Fruit fly (Drosophila melanogaster) whole organism, prepupa: ENCODE data around the gene Daao2.

Source experiments
- Blimp-1 ChIP-seq: fragments of 200-800 bp; sonication (Bioruptor generic); optimal IDR thresholded peaks from 3 replicates; lab custom pipeline; 2017; ENCODE audit warnings: missing biosample characterization, missing genetic modification characterization, mild to moderate bottlenecking, moderate library complexity, missing genetic modification reagents
- CG10631 ChIP-seq: fragments of 200-800 bp; sonication (Bioruptor generic); optimal IDR thresholded peaks from 2 replicates; lab custom pipeline; 2016; ENCODE audit warnings: missing biosample characterization, missing genetic modification characterization
- CG10669 ChIP-seq: fragments of 200-800 bp; sonication (Bioruptor generic); optimal IDR thresholded peaks from 3 replicates; lab custom pipeline; 2018; ENCODE audit warnings: missing biosample characterization, mild to moderate bottlenecking, missing genetic modification characterization, moderate library complexity
- CG11762 ChIP-seq: fragments of 200-800 bp; sonication (Bioruptor generic); optimal IDR thresholded peaks from 3 replicates; lab custom pipeline; 2016; ENCODE audit warnings: missing biosample characterization, missing genetic modification characterization; ENCODE audit not compliant: insufficient read depth
- CG1621 ChIP-seq: fragments of 200-800 bp; sonication (Bioruptor generic); optimal IDR thresholded peaks from 3 replicates; lab custom pipeline; 2018; ENCODE audit warnings: missing biosample characterization, mild to moderate bottlenecking, missing genetic modification characterization
- CG3032 ChIP-seq: fragments of 200-800 bp; optimal IDR thresholded peaks from 2 replicates; lab custom pipeline; 2019; ENCODE audit warnings: missing biosample characterization, mild to moderate bottlenecking, missing genetic modification characterization, moderate library complexity
- CG32006 ChIP-seq: fragments of 200-800 bp; sonication (Bioruptor generic); optimal IDR thresholded peaks from 3 replicates; lab custom pipeline; 2017; ENCODE audit warnings: missing biosample characterization, mild to moderate bottlenecking, missing genetic modification characterization
- CG3919 ChIP-seq: fragments of 200-800 bp; sonication (Bioruptor generic); optimal IDR thresholded peaks from 3 replicates; lab custom pipeline; 2016; ENCODE audit warnings: missing biosample characterization, missing genetic modification characterization
- CG6163 ChIP-seq: fragments of 200-800 bp; sonication (Bioruptor generic); IDR thresholded peaks from 3 replicates; pipeline ENCODE4 v1.3.6; 2022; ENCODE audit warnings: missing biosample characterization, missing genetic modification characterization
- CG6808 ChIP-seq: fragments of 200-800 bp; sonication (Bioruptor generic); optimal IDR thresholded peaks from 3 replicates; lab custom pipeline; 2017; ENCODE audit warnings: missing biosample characterization, missing genetic modification characterization, mild to moderate bottlenecking, moderate library complexity, missing genetic modification reagents
- CG6854 ChIP-seq: fragments of 200-800 bp; sonication (Bioruptor generic); optimal IDR thresholded peaks from 2 replicates; lab custom pipeline; 2017; ENCODE audit warnings: missing biosample characterization, mild to moderate bottlenecking, missing genetic modification characterization
- CG7368 ChIP-seq: fragments of 200-800 bp; sonication (Bioruptor generic); optimal IDR thresholded peaks from 3 replicates; lab custom pipeline; 2016; ENCODE audit warnings: missing biosample characterization, missing genetic modification characterization
- CG8119 ChIP-seq: fragments of 200-800 bp; sonication (Bioruptor generic); IDR thresholded peaks from 3 replicates; pipeline ENCODE4 v1.3.6; 2022; ENCODE audit warnings: missing biosample characterization, missing genetic modification characterization
- CG8632 ChIP-seq: fragments of 200-800 bp; sonication (Bioruptor generic); optimal IDR thresholded peaks from 3 replicates; lab custom pipeline; 2016; ENCODE audit warnings: missing biosample characterization, missing genetic modification characterization
- Eip78C ChIP-seq: fragments of 200-800 bp; sonication (Bioruptor generic); peaks from one replicate; lab custom pipeline; 2016; ENCODE audit warnings: missing biosample characterization, missing genetic modification characterization
- Eip93F ChIP-seq: fragments of 200-800 bp; sonication (Bioruptor generic); optimal IDR thresholded peaks from 2 replicates; lab custom pipeline; 2016; ENCODE audit warnings: missing biosample characterization, mild to moderate bottlenecking, missing genetic modification characterization
- Ets21C ChIP-seq: fragments of 200-800 bp; sonication (Bioruptor generic); optimal IDR thresholded peaks from 3 replicates; lab custom pipeline; 2016; ENCODE audit warnings: missing biosample characterization, missing genetic modification characterization
- Ets96B ChIP-seq: fragments of 200-800 bp; optimal IDR thresholded peaks from 2 replicates; lab custom pipeline; 2019; ENCODE audit warnings: missing biosample characterization, mild to moderate bottlenecking, missing genetic modification characterization, moderate library complexity
- Hr4 ChIP-seq: fragments of 200-800 bp; sonication (Bioruptor generic); optimal IDR thresholded peaks from 3 replicates; lab custom pipeline; 2016; ENCODE audit warnings: missing biosample characterization, missing genetic modification characterization
- Lpt ChIP-seq: fragments of 200-800 bp; sonication (Bioruptor generic); optimal IDR thresholded peaks from 3 replicates; lab custom pipeline; 2016; ENCODE audit warnings: missing biosample characterization, missing genetic modification characterization
- Smox ChIP-seq: fragments of 200-800 bp; sonication (Bioruptor generic); optimal IDR thresholded peaks from 3 replicates; lab custom pipeline; 2016; ENCODE audit warnings: missing biosample characterization, missing genetic modification characterization
- Sox102F ChIP-seq: fragments of 200-800 bp; sonication (Bioruptor generic); optimal IDR thresholded peaks from 2 replicates; lab custom pipeline; 2016; ENCODE audit warnings: missing biosample characterization, mild to moderate bottlenecking, missing genetic modification characterization
- Sox14 ChIP-seq: fragments of 200-800 bp; sonication (Bioruptor generic); optimal IDR thresholded peaks from 3 replicates; lab custom pipeline; 2016; ENCODE audit warnings: missing biosample characterization, missing genetic modification characterization
- achi ChIP-seq: fragments of 200-800 bp; sonication (Bioruptor generic); optimal IDR thresholded peaks from 3 replicates; lab custom pipeline; 2016; ENCODE audit warnings: missing biosample characterization, missing genetic modification characterization
- acj6 ChIP-seq: fragments of 200-800 bp; sonication (Bioruptor generic); optimal IDR thresholded peaks from 3 replicates; lab custom pipeline; 2016; ENCODE audit warnings: missing biosample characterization, missing genetic modification characterization
- dsx ChIP-seq: fragments of 200-800 bp; optimal IDR thresholded peaks from 3 replicates; lab custom pipeline; 2019; ENCODE audit warnings: missing biosample characterization, mild to moderate bottlenecking, missing genetic modification characterization, moderate library complexity; ENCODE audit not compliant: poor library complexity, severe bottlenecking
- eg ChIP-seq: fragments of 200-800 bp; sonication (Bioruptor generic); IDR thresholded peaks from 3 replicates; pipeline ENCODE4 v1.3.6; 2022; ENCODE audit warnings: missing biosample characterization, missing genetic modification characterization
- fd59A ChIP-seq: fragments of 200-800 bp; sonication (Bioruptor generic); optimal IDR thresholded peaks from 2 replicates; lab custom pipeline; 2017; ENCODE audit warnings: missing biosample characterization, mild to moderate bottlenecking, missing genetic modification characterization, missing genetic modification reagents
- fkh ChIP-seq: fragments of 200-800 bp; sonication (Bioruptor generic); optimal IDR thresholded peaks from 3 replicates; lab custom pipeline; 2017; ENCODE audit warnings: missing biosample characterization, mild to moderate bottlenecking, missing genetic modification characterization, moderate library complexity
- net ChIP-seq: fragments of 200-800 bp; sonication (Bioruptor generic); optimal IDR thresholded peaks from 3 replicates; lab custom pipeline; 2016; ENCODE audit warnings: missing biosample characterization, missing genetic modification characterization
- pdm3 ChIP-seq: fragments of 200-800 bp; sonication (Bioruptor generic); optimal IDR thresholded peaks from 3 replicates; lab custom pipeline; 2016; ENCODE audit warnings: missing biosample characterization, missing genetic modification characterization
- spab ChIP-seq: fragments of 200-800 bp; sonication (Bioruptor generic); optimal IDR thresholded peaks from 2 replicates; lab custom pipeline; 2017; ENCODE audit warnings: missing biosample characterization, mild to moderate bottlenecking, missing genetic modification characterization, missing genetic modification reagents
- ss ChIP-seq, 2 experiments: fragments of 200-800 bp; sonication (Bioruptor generic); optimal IDR thresholded peaks; 2 replicates in 1 of 2; 3 replicates in 1 of 2; lab custom pipeline; 2017 to 2018; ENCODE audit warnings: mild to moderate bottlenecking in 2 of 2, missing biosample characterization in 2 of 2, missing genetic modification characterization in 2 of 2, moderate library complexity in 1 of 2
- svp ChIP-seq: fragments of 200-800 bp; sonication (Bioruptor generic); peaks from one replicate; lab custom pipeline; 2016; ENCODE audit warnings: missing biosample characterization, missing genetic modification characterization
- topi ChIP-seq: fragments of 200-800 bp; sonication (Bioruptor generic); optimal IDR thresholded peaks from 3 replicates; lab custom pipeline; 2016; ENCODE audit warnings: missing biosample characterization, missing genetic modification characterization

Daao2 gene

DNA sequence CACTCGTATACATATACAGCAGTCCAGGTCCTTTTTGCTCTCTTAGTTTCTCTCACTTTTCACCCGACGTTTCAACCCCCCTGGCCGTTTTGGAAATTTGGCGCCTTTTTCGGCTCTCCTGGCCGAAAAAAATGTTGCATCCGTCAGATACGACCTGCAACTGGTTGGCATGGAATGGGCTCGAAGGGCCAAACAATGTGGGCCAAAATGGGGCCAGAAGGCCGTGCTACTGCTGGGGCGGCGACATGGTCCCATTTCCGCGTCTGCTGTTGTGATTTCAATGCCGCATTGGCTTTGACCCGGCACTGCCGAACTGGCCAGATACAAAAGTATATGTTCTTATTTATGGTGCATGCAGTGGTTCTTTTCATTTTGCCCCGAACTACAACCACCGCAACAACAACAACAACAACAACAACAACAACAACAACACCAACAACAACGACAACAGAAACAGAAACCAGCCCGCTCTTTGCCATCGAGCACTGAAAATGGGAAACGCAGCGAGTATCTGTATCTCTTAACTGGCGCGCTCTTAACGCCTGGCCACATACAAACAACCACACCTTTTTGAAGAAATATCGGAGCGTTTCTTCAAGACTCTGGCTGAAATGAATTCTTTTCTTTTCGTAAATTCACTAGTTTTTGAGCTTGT lies 8.9 kb upstream of the Daao2 start:
- TF ChIP-seq CG32006 (GFP tag; lab: Kevin White, UChicago) (no peak), Sox14 (GFP tag; lab: Kevin White, UChicago) (no peak), pdm3 (no peak), Smox (GFP tag; lab: Kevin White, UChicago) (no peak), CG6808 (GFP tag; lab: Kevin White, UChicago) (peak; percentile 3), Lpt (GFP tag; lab: Kevin White, UChicago) (no peak), acj6 (GFP tag; lab: Kevin White, UChicago) (no peak), CG8632 (GFP tag; lab: Kevin White, UChicago) (no peak), CG8119 (GFP tag; lab: Robert Waterston, UW) (no peak), CG11762 (GFP tag; lab: Kevin White, UChicago) (no peak), CG10669 (GFP tag; lab: Kevin White, UChicago) (no peak), CG10631 (GFP tag; lab: Kevin White, UChicago) (no peak), CG7368 (GFP tag; lab: Kevin White, UChicago) (peak; percentile 6), Ets21C (GFP tag; lab: Kevin White, UChicago) (no peak), dsx (GFP tag; lab: Kevin White, UChicago) (peak; percentile 23), CG1621 (tag; lab: Kevin White, UChicago) (peak; percentile 4), net (GFP tag; lab: Kevin White, UChicago) (no peak), Blimp-1 (GFP tag; lab: Kevin White, UChicago) (no peak), svp (GFP tag; lab: Kevin White, UChicago) (peak; percentile 46), eg (GFP tag; lab: Robert Waterston, UW) (0 out of 3 replicates have a peak, but pooled peaks have one; percentile 24), Eip93F (no peak), spab (GFP tag; lab: Kevin White, UChicago) (no peak)

DNA sequence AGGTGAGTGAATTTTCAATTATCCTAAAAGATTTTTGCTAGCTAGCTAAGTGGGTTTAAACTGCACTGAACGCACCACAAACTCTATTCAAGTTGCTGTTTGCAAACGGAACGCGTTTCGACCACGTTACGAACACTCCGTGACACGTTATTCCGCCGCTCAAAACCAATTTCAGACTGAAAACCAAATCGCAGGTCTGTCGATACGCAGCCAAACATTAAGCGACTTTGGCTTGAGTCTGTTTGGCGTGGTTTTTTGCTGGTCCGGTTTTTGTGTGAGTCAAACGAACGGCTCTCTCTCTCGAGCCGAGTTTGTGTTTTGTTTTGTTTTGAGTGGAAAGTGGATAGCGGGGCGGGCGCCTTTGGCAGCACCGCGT lies 8.4 kb upstream of the Daao2 start:
- TF ChIP-seq CG6163 (GFP tag; lab: Robert Waterston, UW): no peak; the same call in 2 of the 3 replicates
- TF ChIP-seq eg (GFP tag; lab: Robert Waterston, UW): 0 out of 3 replicates have a peak, but pooled peaks have one; percentile 7
- TF ChIP-seq CG6854: peak; percentile 12
- no peak for TF ChIP-seq Blimp-1 (GFP tag; lab: Kevin White, UChicago)
- peak; percentile 49 for TF ChIP-seq fkh (GFP tag; lab: Kevin White, UChicago)

DNA sequence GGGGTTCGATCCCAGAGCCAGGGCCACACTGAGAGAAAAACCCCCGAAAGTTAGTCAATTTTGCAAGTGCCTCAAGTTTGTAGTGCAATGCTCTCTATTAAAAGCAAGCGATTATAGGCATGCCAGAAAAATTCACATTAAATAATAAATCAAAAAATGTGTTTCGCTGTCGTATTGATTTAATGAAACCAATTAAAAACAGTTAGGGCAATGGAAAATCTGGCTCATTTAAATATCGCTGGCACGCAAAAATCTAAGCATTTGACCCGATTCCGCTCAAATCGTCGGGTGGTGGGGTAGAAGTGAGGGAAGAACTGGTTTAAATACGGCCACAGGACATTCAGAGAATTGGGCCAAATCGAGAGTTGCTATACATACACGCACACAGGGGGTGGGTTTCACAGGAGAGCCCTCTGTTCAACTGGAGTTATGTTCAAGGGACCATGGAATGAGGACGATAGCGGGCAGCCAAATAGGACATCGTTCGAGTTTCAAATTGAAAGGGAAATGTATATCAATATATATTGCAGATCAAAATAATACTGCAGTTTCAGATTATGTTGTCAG lies 7.8 kb upstream of the Daao2 start:
- peak; percentile 73 for TF ChIP-seq svp (GFP tag; lab: Kevin White, UChicago)
- peak; percentile 2 for TF ChIP-seq net (GFP tag; lab: Kevin White, UChicago)
- TF ChIP-seq CG3032 (tag; lab: Kevin White, UChicago): no peak
- TF ChIP-seq Ets96B (tag; lab: Kevin White, UChicago): peak; percentile 5
- no peak for TF ChIP-seq ss (GFP tag; optimal IDR thresholded peaks at IDR 0.05; lab: Kevin White, UChicago)
- TF ChIP-seq topi (GFP tag; lab: Kevin White, UChicago): peak; percentile 22
- TF ChIP-seq Sox102F (GFP tag; lab: Kevin White, UChicago): no peak
- peak; percentile 79 for TF ChIP-seq Eip78C (GFP tag; lab: Kevin White, UChicago)
- peak; percentile 6 for TF ChIP-seq CG3919 (GFP tag; lab: Kevin White, UChicago)
- TF ChIP-seq Hr4 (GFP tag; lab: Kevin White, UChicago): peak; percentile 13
- no peak for TF ChIP-seq fd59A (GFP tag; lab: Kevin White, UChicago)
- TF ChIP-seq CG8119 (GFP tag; lab: Robert Waterston, UW): 0 out of 3 replicates have a peak, but pooled peaks have one; percentile 8
- no peak for TF ChIP-seq CG6854
- TF ChIP-seq CG6163 (GFP tag; lab: Robert Waterston, UW): 0 out of 3 replicates have a peak, but pooled peaks have one; percentile 15
- peak; percentile 21 for TF ChIP-seq achi (GFP tag; lab: Kevin White, UChicago)
- peak; percentile 44 for TF ChIP-seq CG32006 (GFP tag; lab: Kevin White, UChicago)
